Worm (Caenorhabditis elegans): ENCODE data around the gene F14F9.3.

F14F9.3 gene

ce11 chrV:5157660-5158059 lies 19.6 kb downstream of the F14F9.3 start, which contains the start of gene srx-39:
Gene srx-39, minus strand, starts transcription at chrV:5157760.
- no peak for TF ChIP-seq ceh-40 (GFP tag; IDR thresholded peaks at IDR 0.05)

ce11 chrV:5158302-5158701 lies 20.3 kb downstream of the F14F9.3 start, which contains the start of gene abu-15:
Gene abu-15, plus strand, starts transcription at chrV:5158602.
- TF ChIP-seq Y95B8A.8 (GFP tag; IDR thresholded peaks at IDR 0.05) (no peak), mes-4 (tag; optimal IDR thresholded peaks at IDR 0.05) (no peak), F55B11.4 (tag; optimal IDR thresholded peaks at IDR 0.05; ENCODE audit: borderline replicate concordance, insufficient read depth) (no peak), rcor-1 (GFP tag; IDR thresholded peaks at IDR 0.05) (no peak), nhr-179 (tag; optimal IDR thresholded peaks at IDR 0.05) (no peak), repo-1 (tag; optimal IDR thresholded peaks at IDR 0.05) (no peak), T26A5.8 (tag; optimal IDR thresholded peaks at IDR 0.05) (no peak), F37B4.10 (GFP tag; IDR thresholded peaks at IDR 0.05) (no peak), cebp-2 (GFP tag; IDR thresholded peaks at IDR 0.05) (no peak), lin-26 (GFP tag; IDR thresholded peaks at IDR 0.05) (no peak), ama-1 (optimal IDR thresholded peaks at IDR 0.05) (no peak), ama-1 (GFP tag; optimal IDR thresholded peaks at IDR 0.05) (no peak), F49E8.2 (tag; optimal IDR thresholded peaks at IDR 0.05; ENCODE audit: insufficient read depth) (no peak), let-526 (GFP tag; IDR thresholded peaks at IDR 0.05) (no peak)

- no peak for TF ChIP-seq cebp-1 (GFP tag; IDR thresholded peaks at IDR 0.05)
- no peak for TF ChIP-seq cebp-1 (tag; optimal IDR thresholded peaks at IDR 0.05)
- no peak for TF ChIP-seq ztf-3 (GFP tag; optimal IDR thresholded peaks at IDR 0.05)
- TF ChIP-seq snpc-4 (GFP tag; optimal IDR thresholded peaks at IDR 0.05): no peak
- TF ChIP-seq snpc-4 (tag; optimal IDR thresholded peaks at IDR 0.05): no peak
These were observed 23.8 kb downstream of the F14F9.3 start, which contains the start of gene abu-6 for ce11 chrV:5161792-5162191. Gene abu-6, minus strand, starts transcription at chrV:5161892.

ce11 chrV:5164682-5165081 lies 26.7 kb downstream of the F14F9.3 start, which contains the start of gene abu-7:
Gene abu-7, minus strand, starts transcription at chrV:5164782.
- TF ChIP-seq madf-10 (tag; optimal IDR thresholded peaks at IDR 0.05) (no peak), akir-1 (GFP tag; optimal IDR thresholded peaks at IDR 0.05) (no peak), cebp-2 (GFP tag; IDR thresholded peaks at IDR 0.05) (no peak), K12H6.12 (tag; optimal IDR thresholded peaks at IDR 0.05) (no peak), F49E8.2 (tag; optimal IDR thresholded peaks at IDR 0.05; ENCODE audit: insufficient read depth) (no peak), F23B12.7 (tag; optimal IDR thresholded peaks at IDR 0.05; ENCODE audit: insufficient read depth) (no peak), Y56A3A.18 (GFP tag; IDR thresholded peaks at IDR 0.05) (no peak), ceh-27 (GFP tag; optimal IDR thresholded peaks at IDR 0.05) (no peak), F37B4.10 (GFP tag; IDR thresholded peaks at IDR 0.05) (no peak), ztf-26 (tag; optimal IDR thresholded peaks at IDR 0.05) (no peak), F57A8.1 (GFP tag; optimal IDR thresholded peaks at IDR 0.05) (no peak), die-1 (tag; optimal IDR thresholded peaks at IDR 0.05) (no peak)

ce11 chrV:5165426-5165825 lies 27.4 kb downstream of the F14F9.3 start, which contains the start of gene srw-140:
Gene srw-140, plus strand, starts transcription at chrV:5165726.
- no peak for TF ChIP-seq lag-1 (GFP tag; IDR thresholded peaks at IDR 0.05)
- no peak for TF ChIP-seq lin-26 (GFP tag; IDR thresholded peaks at IDR 0.05)
- no peak for TF ChIP-seq nhr-80 (tag; optimal IDR thresholded peaks at IDR 0.05)
- TF ChIP-seq ekl-4 (GFP tag; IDR thresholded peaks at IDR 0.05): no peak
- no peak for TF ChIP-seq snpc-4 (GFP tag; optimal IDR thresholded peaks at IDR 0.05)
- TF ChIP-seq snpc-4 (tag; optimal IDR thresholded peaks at IDR 0.05): no peak
- no peak for TF ChIP-seq nhr-120 (GFP tag; IDR thresholded peaks at IDR 0.05)
- no peak for TF ChIP-seq B0019.2 (GFP tag; conservative IDR thresholded peaks at IDR 0.05)
- TF ChIP-seq aptf-2 (GFP tag; conservative IDR thresholded peaks at IDR 0.05): no peak
- TF ChIP-seq T07F8.4 (tag; optimal IDR thresholded peaks at IDR 0.05): no peak
- no peak for TF ChIP-seq B0035.1 (tag; optimal IDR thresholded peaks at IDR 0.05)
- no peak for TF ChIP-seq hmg-1.2 (GFP tag; IDR thresholded peaks at IDR 0.05)
- TF ChIP-seq F23B12.7 (tag; optimal IDR thresholded peaks at IDR 0.05; ENCODE audit: insufficient read depth): no peak
- no peak for TF ChIP-seq nhr-179 (tag; optimal IDR thresholded peaks at IDR 0.05)
- TF ChIP-seq attf-3 (GFP tag; conservative IDR thresholded peaks at IDR 0.05): no peak
- no peak for TF ChIP-seq let-526 (GFP tag; IDR thresholded peaks at IDR 0.05)
- TF ChIP-seq ceh-91 (GFP tag; IDR thresholded peaks at IDR 0.05): no peak
- no peak for TF ChIP-seq egrh-3 (GFP tag; IDR thresholded peaks at IDR 0.05)

All from whole organism, young adult.